Fruit fly (Drosophila melanogaster) whole organism, prepupa: Measurements from ENCODE around the gene CG7564.

Experiments
- CG11902 ChIP-seq: fragments of 200-800 bp; sonication (Bioruptor generic); optimal IDR thresholded peaks from 3 replicates; lab custom pipeline; 2016; ENCODE audit warnings: missing biosample characterization, missing genetic modification characterization
- Sox102F ChIP-seq: fragments of 200-800 bp; sonication (Bioruptor generic); optimal IDR thresholded peaks from 2 replicates; lab custom pipeline; 2016; ENCODE audit warnings: missing biosample characterization, mild to moderate bottlenecking, missing genetic modification characterization
- spab ChIP-seq: fragments of 200-800 bp; sonication (Bioruptor generic); optimal IDR thresholded peaks from 2 replicates; lab custom pipeline; 2017; ENCODE audit warnings: missing biosample characterization, mild to moderate bottlenecking, missing genetic modification characterization, missing genetic modification reagents
- vri ChIP-seq: fragments of 200-800 bp; sonication (Bioruptor generic); optimal IDR thresholded peaks from 3 replicates; lab custom pipeline; 2016; ENCODE audit warnings: missing biosample characterization, mild to moderate bottlenecking, missing genetic modification characterization

dm6 chr3L:17538250-17538649, 24.2 kb downstream of the CG7564 start:
- TF ChIP-seq CG11902 (GFP tag; lab: Kevin White, UChicago), result no peak
- no peak for TF ChIP-seq vri (GFP tag; lab: Kevin White, UChicago)
- TF ChIP-seq Sox102F (GFP tag; lab: Kevin White, UChicago), result no peak
- no peak for TF ChIP-seq spab
